Fruit fly (Drosophila melanogaster) whole organism, embryonic: ENCODE data around the gene RpL36.

ENCODE experiments used
- Bdp1 ChIP-seq: fragments of 200-800 bp; sonication (Bioruptor generic); optimal IDR thresholded peaks from 3 replicates; lab custom pipeline; 2016; ENCODE audit warnings: missing biosample characterization, missing genetic modification characterization
- CG11093 ChIP-seq: fragments of 200-800 bp; sonication (Bioruptor generic); IDR thresholded peaks from 3 replicates; pipeline ENCODE4 v1.3.6; 2022; ENCODE audit warnings: missing biosample characterization, missing genetic modification characterization
- CG11398 ChIP-seq: fragments of 200-800 bp; sonication (Bioruptor generic); optimal IDR thresholded peaks from 2 replicates; lab custom pipeline; 2016; ENCODE audit warnings: missing biosample characterization, missing genetic modification characterization
- CG12071 ChIP-seq: fragments of 200-800 bp; sonication (Bioruptor generic); optimal IDR thresholded peaks from 3 replicates; lab custom pipeline; 2018; ENCODE audit warnings: missing biosample characterization, mild to moderate bottlenecking, missing genetic modification characterization
- CG12391 ChIP-seq: fragments of 200-800 bp; sonication (Bioruptor generic); optimal IDR thresholded peaks from 3 replicates; lab custom pipeline; 2018; ENCODE audit warnings: missing biosample characterization, mild to moderate bottlenecking, missing genetic modification characterization, moderate library complexity
- CG14667 ChIP-seq: fragments of 200-800 bp; sonication (Bioruptor generic); IDR thresholded peaks from 2 replicates; pipeline ENCODE4 v1.3.6; 2022; ENCODE audit warnings: missing biosample characterization, missing genetic modification characterization
- CG1603 ChIP-seq: fragments of 200-800 bp; sonication (Bioruptor generic); optimal IDR thresholded peaks from 2 replicates; lab custom pipeline; 2019; ENCODE audit warnings: missing biosample characterization, mild to moderate bottlenecking, missing genetic modification characterization, moderate library complexity
- CG1647 ChIP-seq: fragments of 200-800 bp; sonication (Bioruptor generic); optimal IDR thresholded peaks from 3 replicates; lab custom pipeline; 2016; ENCODE audit warnings: missing biosample characterization, missing genetic modification characterization
- CG2875 ChIP-seq: fragments of 200-800 bp; sonication (Bioruptor generic); optimal IDR thresholded peaks from 2 replicates; lab custom pipeline; 2017; ENCODE audit warnings: missing biosample characterization, mild to moderate bottlenecking, missing genetic modification characterization, missing genetic modification reagents
- CG30431 ChIP-seq: fragments of 200-800 bp; sonication (Bioruptor generic); optimal IDR thresholded peaks from 2 replicates; lab custom pipeline; 2017; ENCODE audit warnings: missing biosample characterization, missing genetic modification characterization
- CG31388 ChIP-seq: fragments of 200-800 bp; sonication (Bioruptor generic); optimal IDR thresholded peaks from 2 replicates; lab custom pipeline; 2016; ENCODE audit warnings: missing biosample characterization, missing genetic modification characterization
- CG3407 ChIP-seq: fragments of 200-800 bp; sonication (Bioruptor generic); optimal IDR thresholded peaks from 2 replicates; lab custom pipeline; 2018; ENCODE audit warnings: missing biosample characterization, mild to moderate bottlenecking, missing genetic modification characterization
- CG7556 ChIP-seq: fragments of 200-800 bp; sonication (Bioruptor generic); optimal IDR thresholded peaks from 2 replicates; lab custom pipeline; 2017; ENCODE audit warnings: missing biosample characterization, mild to moderate bottlenecking, missing genetic modification characterization
- CG7786 ChIP-seq: fragments of 200-800 bp; sonication (Bioruptor generic); optimal IDR thresholded peaks from 2 replicates; lab custom pipeline; 2016; ENCODE audit warnings: missing biosample characterization, missing genetic modification characterization
- CG8944 ChIP-seq: fragments of 200-800 bp; sonication (Bioruptor generic); optimal IDR thresholded peaks from 3 replicates; lab custom pipeline; 2016; ENCODE audit warnings: missing biosample characterization, missing genetic modification characterization
- Chrac-16 ChIP-seq: fragments of 200-800 bp; sonication (Bioruptor generic); optimal IDR thresholded peaks from 3 replicates; lab custom pipeline; 2016; ENCODE audit warnings: missing biosample characterization, missing genetic modification characterization
- Ets97D ChIP-seq: fragments of 200-800 bp; sonication (Bioruptor generic); optimal IDR thresholded peaks from 3 replicates; lab custom pipeline; 2016; ENCODE audit warnings: missing biosample characterization, missing genetic modification characterization
- Fer1 ChIP-seq: fragments of 200-800 bp; sonication (Bioruptor generic); optimal IDR thresholded peaks from 2 replicates; lab custom pipeline; 2017; ENCODE audit warnings: missing biosample characterization, mild to moderate bottlenecking, missing genetic modification characterization
- HLH3B ChIP-seq: fragments of 200-800 bp; sonication (Bioruptor generic); IDR thresholded peaks from 2 replicates; pipeline ENCODE4 v1.3.6; 2022; ENCODE audit warnings: missing biosample characterization, missing genetic modification characterization
- Hr39 ChIP-seq: fragments of >200 bp; optimal IDR thresholded peaks from 2 replicates; lab custom pipeline; 2017
- Myb ChIP-seq: fragments of 200-800 bp; sonication (Bioruptor generic); optimal IDR thresholded peaks from 2 replicates; lab custom pipeline; 2016; ENCODE audit warnings: missing biosample characterization, missing genetic modification characterization
- NC2α ChIP-seq: fragments of 200-800 bp; sonication (Bioruptor generic); optimal IDR thresholded peaks from 2 replicates; lab custom pipeline; 2016; ENCODE audit warnings: missing biosample characterization, missing genetic modification characterization
- Rx ChIP-seq: fragments of 200-800 bp; sonication (Bioruptor generic); IDR thresholded peaks from 2 replicates; pipeline ENCODE4 v1.3.6; 2022; ENCODE audit warnings: missing biosample characterization, missing genetic modification characterization
- Scr ChIP-seq: fragments of 200-800 bp; sonication (Bioruptor generic); IDR thresholded peaks from 2 replicates; pipeline ENCODE4 v1.3.6; 2022; ENCODE audit warnings: missing biosample characterization, missing genetic modification characterization; ENCODE audit not compliant: partially characterized antibody
- Ssrp ChIP-seq: fragments of 200-800 bp; sonication (Bioruptor generic); optimal IDR thresholded peaks from 2 replicates; lab custom pipeline; 2018; ENCODE audit warnings: missing biosample characterization, mild to moderate bottlenecking, missing genetic modification characterization, moderate library complexity
- bcd ChIP-seq: fragments of 200-800 bp; sonication (Bioruptor generic); optimal IDR thresholded peaks from 2 replicates; lab custom pipeline; 2017; ENCODE audit warnings: missing biosample characterization, mild to moderate bottlenecking, missing genetic modification characterization
- bigmax ChIP-seq: fragments of 200-800 bp; sonication (Bioruptor generic); optimal IDR thresholded peaks from 2 replicates; lab custom pipeline; 2018; ENCODE audit warnings: missing biosample characterization, mild to moderate bottlenecking, missing genetic modification characterization
- bsh ChIP-seq, 2 experiments: fragments of 200-800 bp; sonication (Bioruptor generic); optimal IDR thresholded peaks; 2 replicates each; lab custom pipeline; 2017 to 2018; ENCODE audit warnings: mild to moderate bottlenecking in 2 of 2, missing biosample characterization in 2 of 2, missing genetic modification characterization in 2 of 2, moderate library complexity in 1 of 2
- dimm ChIP-seq: fragments of 200-800 bp; sonication (Bioruptor generic); IDR thresholded peaks from 2 replicates; pipeline ENCODE4 v1.3.6; 2022; ENCODE audit warnings: missing biosample characterization, missing genetic modification characterization
- dm ChIP-seq: fragments of 200-800 bp; sonication (Bioruptor generic); optimal IDR thresholded peaks from 3 replicates; lab custom pipeline; 2016; ENCODE audit warnings: missing biosample characterization, missing genetic modification characterization
- dmrt99B ChIP-seq: fragments of 200-800 bp; sonication (Bioruptor generic); optimal IDR thresholded peaks from 2 replicates; lab custom pipeline; 2018; ENCODE audit warnings: missing biosample characterization, mild to moderate bottlenecking, missing genetic modification characterization, moderate library complexity
- fd96Cb ChIP-seq: fragments of 200-800 bp; sonication (Bioruptor generic); optimal IDR thresholded peaks from 2 replicates; lab custom pipeline; 2018; ENCODE audit warnings: missing biosample characterization, mild to moderate bottlenecking, missing genetic modification characterization, moderate library complexity
- gem ChIP-seq: fragments of 200-800 bp; sonication (Bioruptor generic); optimal IDR thresholded peaks from 2 replicates; lab custom pipeline; 2019; ENCODE audit warnings: missing biosample characterization, mild to moderate bottlenecking, missing genetic modification characterization, moderate library complexity
- grn ChIP-seq: fragments of 200-800 bp; sonication (Bioruptor generic); optimal IDR thresholded peaks from 3 replicates; lab custom pipeline; 2017; ENCODE audit warnings: missing biosample characterization, missing genetic modification characterization
- gsb ChIP-seq: fragments of 200-800 bp; sonication (Bioruptor generic); IDR thresholded peaks from 2 replicates; pipeline ENCODE4 v1.3.6; 2022; ENCODE audit warnings: missing biosample characterization, missing genetic modification characterization
- h ChIP-seq: fragments of >200 bp; optimal IDR thresholded peaks from 2 replicates; lab custom pipeline; 2017
- her ChIP-seq: fragments of 200-800 bp; sonication (Bioruptor generic); optimal IDR thresholded peaks from 2 replicates; lab custom pipeline; 2016; ENCODE audit warnings: missing biosample characterization, missing genetic modification characterization
- hkb ChIP-seq, 2 experiments: fragments of 200-800 bp in 1 of 2; fragments of >200 bp in 1 of 2; sonication (Bioruptor generic) in 1 of 2; IDR thresholded peaks in 1 of 2; optimal IDR thresholded peaks in 1 of 2; 2 replicates each; pipeline versions ENCODE4 v1.3.6 to Lab custom; 2017 to 2022; ENCODE audit warnings: missing biosample characterization in 1 of 2, missing genetic modification characterization in 1 of 2
- jing ChIP-seq: fragments of 200-800 bp; sonication (Bioruptor generic); optimal IDR thresholded peaks from 2 replicates; lab custom pipeline; 2018; ENCODE audit warnings: missing biosample characterization, mild to moderate bottlenecking, missing genetic modification characterization
- kni ChIP-seq: fragments of 200-800 bp; sonication (Bioruptor generic); optimal IDR thresholded peaks from 3 replicates; lab custom pipeline; 2017; ENCODE audit warnings: mild to moderate bottlenecking, missing biosample characterization, missing genetic modification reagents, missing genetic modification characterization
- lola ChIP-seq, 3 experiments: fragments of >200 bp in 2 of 3; fragments of 200-800 bp in 1 of 3; sonication (Bioruptor generic) in 1 of 3; optimal IDR thresholded peaks; 2 replicates each; lab custom pipeline; 2017 to 2019; ENCODE audit warnings: missing biosample characterization in 3 of 3, missing genetic modification characterization in 3 of 3, mild to moderate bottlenecking in 1 of 3, moderate library complexity in 1 of 3
- luna ChIP-seq: fragments of 200-800 bp; sonication (Bioruptor generic); optimal IDR thresholded peaks from 2 replicates; lab custom pipeline; 2016; ENCODE audit warnings: missing biosample characterization, missing genetic modification characterization
- onecut ChIP-seq: fragments of 200-800 bp; sonication (Bioruptor generic); IDR thresholded peaks from 2 replicates; pipeline ENCODE4 v1.3.6; 2022; ENCODE audit warnings: missing biosample characterization, missing genetic modification characterization
- pan ChIP-seq, 4 experiments: fragments of >200 bp in 3 of 4; fragments of 200-800 bp in 1 of 4; sonication (Bioruptor generic) in 1 of 4; optimal IDR thresholded peaks in 3 of 4; IDR thresholded peaks in 1 of 4; 2 replicates each; pipeline versions ENCODE4 v1.3.6 to Lab custom; 2017 to 2022; ENCODE audit warnings: missing biosample characterization in 2 of 4, missing genetic modification characterization in 2 of 4, mixed read lengths in 1 of 4
- pho ChIP-seq: fragments of 200-800 bp; sonication (Bioruptor generic); optimal IDR thresholded peaks from 2 replicates; lab custom pipeline; 2016; ENCODE audit warnings: missing biosample characterization, missing genetic modification characterization
- pum ChIP-seq: fragments of 200-800 bp; sonication (Bioruptor generic); optimal IDR thresholded peaks from 2 replicates; lab custom pipeline; 2016; ENCODE audit warnings: missing biosample characterization, missing genetic modification characterization
- rib ChIP-seq: fragments of 200-800 bp; sonication (Bioruptor generic); IDR thresholded peaks from 2 replicates; pipeline ENCODE4 v1.3.6; 2022; ENCODE audit warnings: missing biosample characterization, missing genetic modification characterization
- scrt ChIP-seq: fragments of 200-800 bp; sonication (Bioruptor generic); optimal IDR thresholded peaks from 2 replicates; lab custom pipeline; 2018; ENCODE audit warnings: missing biosample characterization, mild to moderate bottlenecking, missing genetic modification characterization, moderate library complexity
- wor ChIP-seq: fragments of 200-800 bp; sonication (Bioruptor generic); IDR thresholded peaks from 2 replicates; pipeline ENCODE4 v1.3.6; 2022; ENCODE audit warnings: missing biosample characterization, missing genetic modification characterization

Gene RpL36

dm6 chrX:655492-656379 is 26.5 kb upstream of the RpL36 start, which contains the start of the genes Hmt4-20 and SkpA (continued):
- TF ChIP-seq NC2α (GFP tag; lab: Kevin White, UChicago) (no peak), lola (GFP tag; optimal IDR thresholded peaks at IDR 0.05; lab: Kevin White, UChicago) (peak in 1 of 3 experiments; percentile 13), bcd (GFP tag; lab: Kevin White, UChicago) (peak; percentile 12), dm (GFP tag; lab: Kevin White, UChicago) (peak; percentile 22), CG8944 (GFP tag; lab: Kevin White, UChicago) (no peak), wor (GFP tag; lab: Robert Waterston, UW) (no peak), CG2875 (GFP tag; lab: Kevin White, UChicago) (no peak), pum (GFP tag; lab: Kevin White, UChicago) (no peak), CG11093 (no peak), grn (GFP tag; lab: Kevin White, UChicago) (no peak), luna (GFP tag; lab: Kevin White, UChicago) (no peak), hkb (optimal IDR thresholded peaks at IDR 0.05; lab: Kevin White, UChicago) (peak; percentile 78), hkb (GFP tag; IDR thresholded peaks at IDR 0.05; lab: Robert Waterston, UW) (no peak), scrt (GFP tag; lab: Kevin White, UChicago) (no peak), jing (GFP tag; lab: Kevin White, UChicago) (no peak), onecut (GFP tag; lab: Robert Waterston, UW) (no peak), CG12391 (no peak), h (lab: Kevin White, UChicago) (no peak), Chrac-16 (GFP tag; lab: Kevin White, UChicago) (no peak), Ets97D (GFP tag; lab: Kevin White, UChicago) (peak; percentile 70), CG7556 (GFP tag; lab: Kevin White, UChicago) (no peak), Fer1 (no peak), CG1647 (no peak), CG30431 (GFP tag; lab: Kevin White, UChicago) (no peak), dimm (GFP tag; lab: Robert Waterston, UW) (no peak), her (GFP tag; lab: Kevin White, UChicago) (no peak), Bdp1 (GFP tag; lab: Kevin White, UChicago) (no peak), CG1603 (tag; lab: Kevin White, UChicago) (peak; percentile 71), gsb (GFP tag; lab: Robert Waterston, UW) (no peak), Ssrp (no peak), CG3407 (GFP tag; lab: Kevin White, UChicago) (no peak), pho (no peak), rib (GFP tag; lab: Robert Waterston, UW) (no peak), bigmax (GFP tag; lab: Kevin White, UChicago) (no peak), fd96Cb (tag; lab: Kevin White, UChicago) (no peak), CG31388 (GFP tag; lab: Kevin White, UChicago) (no peak), Rx (no peak), CG11398 (GFP tag; lab: Kevin White, UChicago) (no peak), pan (optimal IDR thresholded peaks at IDR 0.05; lab: Kevin White, UChicago) (no peak), pan (GFP tag; optimal IDR thresholded peaks at IDR 0.05 in 1 of 2, IDR thresholded peaks at IDR 0.05 in 1 of 2) (no peak), dmrt99B (tag; lab: Kevin White, UChicago) (no peak), CG14667 (no peak), HLH3B (GFP tag; lab: Robert Waterston, UW) (no peak), Scr (peak; percentile 92), Hr39 (lab: Kevin White, UChicago) (no peak), CG12071 (GFP tag; lab: Kevin White, UChicago) (no peak), CG7786 (GFP tag; lab: Kevin White, UChicago) (no peak), bsh (GFP tag; optimal IDR thresholded peaks at IDR 0.05; lab: Kevin White, UChicago) (no peak), kni (no peak), Myb (GFP tag; lab: Kevin White, UChicago) (peak; percentile 74), gem (tag; lab: Kevin White, UChicago) (peak; percentile 5)
